Worm (Caenorhabditis elegans) whole organism, young adult: Measurements from ENCODE around the gene R01H2.7.

Experiments
- B0336.3 ChIP-seq: fragments of 200-800 bp; sonication (Bioruptor generic); IDR thresholded peaks from 2 replicates; pipeline ENCODE4 v1.3.6; 2022; ENCODE audit warnings: missing genetic modification characterization, missing compliant biosample characterization
- C06A6.2 ChIP-seq: fragments of 200-800 bp; sonication (Bioruptor generic); conservative IDR thresholded peaks from 2 replicates; pipeline ENCODE4 v1.3.6; 2022; ENCODE audit warnings: missing genetic modification characterization, missing compliant biosample characterization
- C17E4.6 ChIP-seq: fragments of 200-800 bp; sonication (Bioruptor generic); IDR thresholded peaks from 2 replicates; pipeline ENCODE4 v1.3.6; 2022; ENCODE audit warnings: missing genetic modification reagents, missing genetic modification characterization, missing compliant biosample characterization
- F33H1.4 ChIP-seq: fragments of 200-800 bp; sonication (Bioruptor generic); IDR thresholded peaks from 2 replicates; pipeline ENCODE4 v1.3.6; 2022; ENCODE audit warnings: missing genetic modification reagents, missing genetic modification characterization, missing compliant biosample characterization
- F57C9.4 ChIP-seq: sonication (generic microtip); optimal IDR thresholded peaks from 2 replicates; lab custom pipeline; 2017; ENCODE audit warnings: mild to moderate bottlenecking, missing genetic modification characterization, missing compliant biosample characterization
- K12H6.12 ChIP-seq: fragments of 200-800 bp; sonication (Bioruptor generic); optimal IDR thresholded peaks from 2 replicates; lab custom pipeline; 2018; ENCODE audit warnings: mild to moderate bottlenecking, missing genetic modification characterization, missing compliant biosample characterization
- Y53G8AR.9 ChIP-seq: fragments of 200-800 bp; sonication (Bioruptor generic); conservative IDR thresholded peaks from 2 replicates; pipeline ENCODE4 v1.3.6; 2022; ENCODE audit warnings: missing genetic modification reagents, missing genetic modification characterization, missing compliant biosample characterization
- atf-7 ChIP-seq: sonication (generic microtip); optimal IDR thresholded peaks from 2 replicates; lab custom pipeline; 2017; ENCODE audit warnings: mild to moderate bottlenecking, missing genetic modification characterization, missing compliant biosample characterization
- attf-5 ChIP-seq: fragments of 200-800 bp; sonication (Bioruptor generic); optimal IDR thresholded peaks from 2 replicates; lab custom pipeline; 2018; ENCODE audit warnings: mild to moderate bottlenecking, missing genetic modification characterization, missing compliant biosample characterization
- attf-6 ChIP-seq: fragments of 200-800 bp; sonication (Bioruptor generic); IDR thresholded peaks from 2 replicates; pipeline ENCODE4 v1.3.6; 2022; ENCODE audit warnings: missing genetic modification reagents, missing genetic modification characterization, missing compliant biosample characterization
- bed-1 ChIP-seq: fragments of 200-800 bp; sonication (Bioruptor generic); IDR thresholded peaks from 2 replicates; pipeline ENCODE4 v1.3.6; 2022; ENCODE audit warnings: missing genetic modification reagents, missing genetic modification characterization, missing compliant biosample characterization
- cebp-1 ChIP-seq, 2 experiments: fragments of 200-800 bp in 1 of 2; sonication (Bioruptor generic) in 1 of 2; sonication (generic microtip) in 1 of 2; IDR thresholded peaks in 1 of 2; optimal IDR thresholded peaks in 1 of 2; 2 replicates each; pipeline versions ENCODE4 v1.3.6 to Lab custom; 2017 to 2022; ENCODE audit warnings: missing compliant biosample characterization in 2 of 2, missing genetic modification characterization in 2 of 2, mild to moderate bottlenecking in 1 of 2, missing genetic modification reagents in 1 of 2, moderate library complexity in 1 of 2
- cebp-2 ChIP-seq: fragments of 200-800 bp; sonication (Bioruptor generic); IDR thresholded peaks from 2 replicates; pipeline ENCODE4 v1.3.6; 2022; ENCODE audit warnings: missing genetic modification characterization, missing compliant biosample characterization
- ceh-58 ChIP-seq: fragments of 200-800 bp; sonication (Bioruptor generic); IDR thresholded peaks from 2 replicates; pipeline ENCODE4 v1.3.6; 2022; ENCODE audit warnings: missing genetic modification characterization, missing compliant biosample characterization
- dpff-1 ChIP-seq: sonication (generic microtip); optimal IDR thresholded peaks from 2 replicates; lab custom pipeline; 2017; ENCODE audit warnings: mild to moderate bottlenecking, missing genetic modification characterization, missing compliant biosample characterization
- dpl-1 ChIP-seq: fragments of 150-350 bp; optimal IDR thresholded peaks from 2 replicates; lab custom pipeline; 2014; ENCODE audit warnings: missing biosample characterization, missing genetic modification reagents, missing genetic modification characterization
- efl-1 ChIP-seq: fragments of 150-350 bp; optimal IDR thresholded peaks from 2 replicates; lab custom pipeline; 2014; ENCODE audit warnings: missing biosample characterization, missing genetic modification reagents, missing genetic modification characterization
- fkh-3 ChIP-seq: sonication (generic microtip); optimal IDR thresholded peaks from 2 replicates; lab custom pipeline; 2016; ENCODE audit warnings: mild to moderate bottlenecking, missing genetic modification characterization, missing compliant biosample characterization
- gei-17 ChIP-seq: fragments of 200-800 bp; sonication (Bioruptor generic); optimal IDR thresholded peaks from 2 replicates; lab custom pipeline; 2018; ENCODE audit warnings: mild to moderate bottlenecking, missing genetic modification characterization, missing compliant biosample characterization
- hmg-1.2 ChIP-seq: fragments of 200-800 bp; sonication (Bioruptor generic); IDR thresholded peaks from 2 replicates; pipeline ENCODE4 v1.3.6; 2022; ENCODE audit warnings: missing genetic modification reagents, missing genetic modification characterization, missing compliant biosample characterization
- lin-26 ChIP-seq: fragments of 200-800 bp; sonication (Bioruptor generic); IDR thresholded peaks from 2 replicates; pipeline ENCODE4 v1.3.6; 2022; ENCODE audit warnings: missing genetic modification reagents, missing genetic modification characterization, missing compliant biosample characterization
- lsl-1 ChIP-seq: fragments of 200-800 bp; sonication (Bioruptor generic); optimal IDR thresholded peaks from 2 replicates; lab custom pipeline; 2018; ENCODE audit warnings: mild to moderate bottlenecking, missing genetic modification characterization, moderate library complexity, missing compliant biosample characterization
- madf-10 ChIP-seq: sonication (generic microtip); optimal IDR thresholded peaks from 2 replicates; lab custom pipeline; 2016; ENCODE audit warnings: mild to moderate bottlenecking, missing genetic modification characterization, missing compliant biosample characterization
- madf-3 ChIP-seq: fragments of 200-800 bp; sonication (Bioruptor generic); IDR thresholded peaks from 2 replicates; pipeline ENCODE4 v1.3.6; 2022; ENCODE audit warnings: missing genetic modification reagents, missing genetic modification characterization, missing compliant biosample characterization
- madf-6 ChIP-seq: fragments of 200-800 bp; sonication (Bioruptor generic); IDR thresholded peaks from 2 replicates; pipeline ENCODE4 v1.3.6; 2022; ENCODE audit warnings: missing genetic modification reagents, missing genetic modification characterization, missing compliant biosample characterization
- mes-4 ChIP-seq: sonication (generic microtip); optimal IDR thresholded peaks from 2 replicates; lab custom pipeline; 2016; ENCODE audit warnings: missing genotype, missing genetic modification characterization, missing compliant biosample characterization
- nfya-2 ChIP-seq: fragments of 200-800 bp; sonication (Bioruptor generic); IDR thresholded peaks from 2 replicates; pipeline ENCODE4 v1.3.6; 2022; ENCODE audit warnings: missing genetic modification reagents, missing genetic modification characterization, missing compliant biosample characterization
- nfyb-1 ChIP-seq: fragments of 200-800 bp; sonication (Bioruptor generic); IDR thresholded peaks from 2 replicates; pipeline ENCODE4 v1.3.6; 2022; ENCODE audit warnings: missing genetic modification reagents, missing genetic modification characterization, missing compliant biosample characterization
- pha-4 ChIP-seq: fragments of 150-350 bp; sonication (generic microtip); optimal IDR thresholded peaks from 2 replicates; lab custom pipeline; 2014; ENCODE audit warnings: missing biosample characterization, missing genetic modification reagents, missing genetic modification characterization
- sdz-38 ChIP-seq: sonication (generic microtip); optimal IDR thresholded peaks from 2 replicates; lab custom pipeline; 2016; ENCODE audit warnings: missing genotype, missing genetic modification characterization, missing compliant biosample characterization
- sea-2 ChIP-seq: fragments of 200-800 bp; sonication (Bioruptor generic); IDR thresholded peaks from 2 replicates; pipeline ENCODE4 v1.3.6; 2022; ENCODE audit warnings: missing genetic modification characterization, missing compliant biosample characterization
- snpc-1.1 ChIP-seq: sonication (generic microtip); optimal IDR thresholded peaks from 2 replicates; lab custom pipeline; 2017; ENCODE audit warnings: missing genetic modification characterization, mild to moderate bottlenecking, missing compliant biosample characterization, antibody characterized with exemption, moderate library complexity, missing genotype, missing genetic modification reagents; ENCODE audit not compliant: insufficient read depth
- snpc-1.3 ChIP-seq: sonication (generic microtip); optimal IDR thresholded peaks from 2 replicates; lab custom pipeline; 2017; ENCODE audit warnings: missing genetic modification characterization, mild to moderate bottlenecking, missing compliant biosample characterization, antibody characterized with exemption, moderate library complexity, missing genotype, missing genetic modification reagents; ENCODE audit not compliant: insufficient read depth
- somi-1 ChIP-seq: fragments of 200-800 bp; sonication (Bioruptor generic); optimal IDR thresholded peaks from 2 replicates; lab custom pipeline; 2018; ENCODE audit warnings: mild to moderate bottlenecking, missing genetic modification characterization, missing compliant biosample characterization
- sptf-2 ChIP-seq: fragments of 200-800 bp; sonication (Bioruptor generic); optimal IDR thresholded peaks from 2 replicates; lab custom pipeline; 2018; ENCODE audit warnings: mild to moderate bottlenecking, missing genetic modification characterization, missing compliant biosample characterization
- tlf-1 ChIP-seq: fragments of 200-800 bp; sonication (Bioruptor generic); optimal IDR thresholded peaks from 2 replicates; lab custom pipeline; 2018; ENCODE audit warnings: mild to moderate bottlenecking, missing genetic modification characterization, missing compliant biosample characterization
- unc-130 ChIP-seq: sonication (generic microtip); optimal IDR thresholded peaks from 2 replicates; lab custom pipeline; 2016; ENCODE audit warnings: missing genetic modification reagents, missing genetic modification characterization, missing compliant biosample characterization
- zim-3 ChIP-seq: sonication (generic microtip); optimal IDR thresholded peaks from 2 replicates; lab custom pipeline; 2017; ENCODE audit warnings: mild to moderate bottlenecking, missing genetic modification characterization, moderate library complexity, missing compliant biosample characterization
- ztf-28 ChIP-seq: fragments of 200-800 bp; sonication (Bioruptor generic); IDR thresholded peaks from 2 replicates; pipeline ENCODE4 v1.3.6; 2022; ENCODE audit warnings: missing genetic modification reagents, missing genetic modification characterization, missing compliant biosample characterization
- ztf-3 ChIP-seq: fragments of 200-800 bp; sonication (Bioruptor generic); optimal IDR thresholded peaks from 2 replicates; lab custom pipeline; 2018; ENCODE audit warnings: mild to moderate bottlenecking, missing genetic modification characterization, missing compliant biosample characterization

Gene R01H2.7

ce11 chrIII:7034252-7035223 is 11.0 kb downstream of the R01H2.7 start:
- TF ChIP-seq C17E4.6 (GFP tag; lab: Robert Waterston, UW) (no peak), madf-6 (GFP tag; lab: Robert Waterston, UW) (peak; percentile 30; the same call in 1 of the 2 replicates), madf-10 (tag; lab: Kevin White, UChicago) (no peak), hmg-1.2 (GFP tag; lab: Robert Waterston, UW) (peak; percentile 59), efl-1 (GFP tag; lab: Kevin White, UChicago) (peak; percentile 40), dpl-1 (GFP tag; lab: Kevin White, UChicago) (peak; percentile 5), F33H1.4 (GFP tag; lab: Robert Waterston, UW) (0 out of 2 replicates have a peak, but pooled peaks have one; percentile 9)

ce11 chrIII:7032070-7032469 is 13.5 kb downstream of the R01H2.7 start:
- no peak for TF ChIP-seq cebp-2 (GFP tag; lab: Robert Waterston, UW)
- no peak for TF ChIP-seq unc-130 (GFP tag; lab: Kevin White, UChicago)
- no peak for TF ChIP-seq sdz-38
- no peak for TF ChIP-seq nfyb-1 (GFP tag; lab: Robert Waterston, UW)
- TF ChIP-seq madf-3 (GFP tag; lab: Robert Waterston, UW): no peak
- TF ChIP-seq mes-4 (tag; lab: Kevin White, UChicago): no peak
- no peak for TF ChIP-seq madf-6 (GFP tag; lab: Robert Waterston, UW)
- TF ChIP-seq somi-1 (GFP tag; lab: Kevin White, UChicago): no peak
- no peak for TF ChIP-seq snpc-1.3 (tag; lab: Kevin White, UChicago)
- no peak for TF ChIP-seq snpc-1.1 (tag; lab: Kevin White, UChicago)
- no peak for TF ChIP-seq zim-3 (tag; lab: Kevin White, UChicago)
- TF ChIP-seq tlf-1 (GFP tag; lab: Kevin White, UChicago): no peak
- no peak for TF ChIP-seq attf-5 (GFP tag; lab: Kevin White, UChicago)
- TF ChIP-seq F57C9.4: no peak
- no peak for TF ChIP-seq C06A6.2
- no peak for TF ChIP-seq sptf-2 (GFP tag; lab: Kevin White, UChicago)
- TF ChIP-seq cebp-1 (GFP tag; IDR thresholded peaks at IDR 0.05; lab: Robert Waterston, UW): no peak
- TF ChIP-seq cebp-1 (tag; optimal IDR thresholded peaks at IDR 0.05; lab: Kevin White, UChicago): no peak

ce11 chrIII:7030044-7030804 is 15.3 kb downstream of the R01H2.7 start:
- peak; percentile 48; the same call in 1 of the 2 replicates for TF ChIP-seq B0336.3 (GFP tag; lab: Robert Waterston, UW)
- TF ChIP-seq hmg-1.2 (GFP tag; lab: Robert Waterston, UW): peak; percentile 43
- no peak for TF ChIP-seq unc-130 (GFP tag; lab: Kevin White, UChicago)
- TF ChIP-seq pha-4 (tag; lab: Kevin White, UChicago): no peak
- TF ChIP-seq bed-1 (GFP tag; lab: Robert Waterston, UW): no peak
- TF ChIP-seq ceh-58: no peak
- TF ChIP-seq attf-6 (GFP tag; lab: Robert Waterston, UW): no peak
- TF ChIP-seq zim-3 (tag; lab: Kevin White, UChicago): peak; percentile 27
- no peak for TF ChIP-seq Y53G8AR.9
- no peak for TF ChIP-seq gei-17 (GFP tag; lab: Kevin White, UChicago)
- no peak for TF ChIP-seq madf-3 (GFP tag; lab: Robert Waterston, UW)
- TF ChIP-seq ztf-3 (GFP tag; lab: Kevin White, UChicago): no peak
- TF ChIP-seq nfya-2 (GFP tag; lab: Robert Waterston, UW): no peak
- TF ChIP-seq F57C9.4: no peak
- TF ChIP-seq lin-26 (GFP tag; lab: Robert Waterston, UW): peak; percentile 73; the same call in 1 of the 2 replicates
- peak; percentile 8 for TF ChIP-seq lsl-1
- TF ChIP-seq sea-2 (GFP tag; lab: Robert Waterston, UW): no peak
- TF ChIP-seq madf-6 (GFP tag; lab: Robert Waterston, UW): 0 out of 2 replicates have a peak, but pooled peaks have one; percentile 19
- no peak for TF ChIP-seq dpff-1 (tag; lab: Kevin White, UChicago)
- TF ChIP-seq K12H6.12: no peak
- TF ChIP-seq madf-10 (tag; lab: Kevin White, UChicago): no peak
- no peak for TF ChIP-seq somi-1 (GFP tag; lab: Kevin White, UChicago)
- TF ChIP-seq atf-7 (tag; lab: Kevin White, UChicago): peak; percentile 23
- TF ChIP-seq snpc-1.3 (tag; lab: Kevin White, UChicago): peak; percentile 14
- TF ChIP-seq attf-5 (GFP tag; lab: Kevin White, UChicago): no peak
- no peak for TF ChIP-seq ztf-28 (GFP tag; lab: Robert Waterston, UW)
- peak; percentile 11 for TF ChIP-seq fkh-3
